Fruit fly (Drosophila melanogaster) whole organism, embryonic: Measurements from ENCODE around the gene Iris.

Experiments
- Awh ChIP-seq: fragments of 200-800 bp; sonication (Bioruptor generic); IDR thresholded peaks from 2 replicates; pipeline ENCODE4, ENCODE4 v1.3.6; 2022; ENCODE audit warnings: missing biosample characterization, missing genetic modification characterization
- CG10147 ChIP-seq: fragments of 200-800 bp; sonication (Bioruptor generic); optimal IDR thresholded peaks from 2 replicates; lab custom pipeline; 2019; ENCODE audit warnings: missing biosample characterization, mild to moderate bottlenecking, missing genetic modification characterization, moderate library complexity
- CG14050 ChIP-seq: fragments of 200-800 bp; sonication (Bioruptor generic); IDR thresholded peaks from 3 replicates; pipeline ENCODE4 v1.3.6; 2022; ENCODE audit warnings: missing biosample characterization, missing genetic modification characterization
- CG1602 ChIP-seq: fragments of 200-800 bp; sonication (Bioruptor generic); optimal IDR thresholded peaks from 3 replicates; lab custom pipeline; 2016; ENCODE audit warnings: missing biosample characterization, missing genetic modification characterization
- CG1647 ChIP-seq: fragments of 200-800 bp; sonication (Bioruptor generic); optimal IDR thresholded peaks from 3 replicates; lab custom pipeline; 2016; ENCODE audit warnings: missing biosample characterization, missing genetic modification characterization
- CG18476 ChIP-seq: fragments of 200-800 bp; sonication (Bioruptor generic); optimal IDR thresholded peaks from 2 replicates; lab custom pipeline; 2016; ENCODE audit warnings: missing biosample characterization, mild to moderate bottlenecking, missing genetic modification characterization
- CG2120 ChIP-seq: fragments of 200-800 bp; sonication (Bioruptor generic); optimal IDR thresholded peaks from 3 replicates; lab custom pipeline; 2016; ENCODE audit warnings: missing biosample characterization, missing genetic modification characterization
- CG30020 ChIP-seq: fragments of 200-800 bp; optimal IDR thresholded peaks from 2 replicates; lab custom pipeline; 2019; ENCODE audit warnings: missing biosample characterization, mild to moderate bottlenecking, missing genetic modification characterization, moderate library complexity
- CG30403 ChIP-seq: fragments of 200-800 bp; sonication (Bioruptor generic); optimal IDR thresholded peaks from 3 replicates; lab custom pipeline; 2016; ENCODE audit warnings: missing biosample characterization, missing genetic modification characterization
- CG31365 ChIP-seq: fragments of 200-800 bp; sonication (Bioruptor generic); optimal IDR thresholded peaks from 2 replicates; lab custom pipeline; 2018; ENCODE audit warnings: missing biosample characterization, mild to moderate bottlenecking, missing genetic modification characterization
- CG31388 ChIP-seq: fragments of 200-800 bp; sonication (Bioruptor generic); optimal IDR thresholded peaks from 2 replicates; lab custom pipeline; 2016; ENCODE audit warnings: missing biosample characterization, missing genetic modification characterization
- CG3281 ChIP-seq: fragments of 200-800 bp; sonication (Bioruptor generic); optimal IDR thresholded peaks from 3 replicates; lab custom pipeline; 2017; ENCODE audit warnings: missing biosample characterization, mild to moderate bottlenecking, missing genetic modification characterization
- CG9609 ChIP-seq: fragments of 200-800 bp; sonication (Bioruptor generic); optimal IDR thresholded peaks from 3 replicates; lab custom pipeline; 2016; ENCODE audit warnings: missing biosample characterization, missing genetic modification characterization
- CHES-1-like ChIP-seq: fragments of 200-800 bp; sonication (Bioruptor generic); optimal IDR thresholded peaks from 2 replicates; lab custom pipeline; 2016; ENCODE audit warnings: missing biosample characterization, missing genetic modification characterization
- CrebB ChIP-seq: fragments of 200-800 bp; sonication (Bioruptor generic); optimal IDR thresholded peaks from 3 replicates; lab custom pipeline; 2018; ENCODE audit warnings: missing biosample characterization, mild to moderate bottlenecking, missing genetic modification characterization
- D19A ChIP-seq: fragments of 200-800 bp; optimal IDR thresholded peaks from 3 replicates; lab custom pipeline; 2019; ENCODE audit warnings: missing biosample characterization, mild to moderate bottlenecking, missing genetic modification characterization, moderate library complexity
- Deaf1 ChIP-seq: fragments of 200-800 bp; optimal IDR thresholded peaks from 3 replicates; lab custom pipeline; 2019; ENCODE audit warnings: missing biosample characterization, mild to moderate bottlenecking, missing genetic modification characterization, moderate library complexity
- ERR ChIP-seq: fragments of 200-800 bp; sonication (Bioruptor generic); optimal IDR thresholded peaks from 2 replicates; lab custom pipeline; 2016; ENCODE audit warnings: missing biosample characterization, missing genetic modification characterization
- Eip74EF ChIP-seq, 2 experiments: fragments of 200-800 bp in 1 of 2; fragments of >200 bp in 1 of 2; sonication (Bioruptor generic) in 1 of 2; optimal IDR thresholded peaks; 2 replicates each; lab custom pipeline; 2017 to 2019; ENCODE audit warnings: missing biosample characterization in 2 of 2, missing genetic modification characterization in 2 of 2, mild to moderate bottlenecking in 1 of 2, moderate library complexity in 1 of 2
- Fer2 ChIP-seq: fragments of 200-800 bp; sonication (Bioruptor generic); optimal IDR thresholded peaks from 2 replicates; lab custom pipeline; 2018; ENCODE audit warnings: missing biosample characterization, mild to moderate bottlenecking, missing genetic modification characterization, moderate library complexity
- HLH4C ChIP-seq: fragments of 200-800 bp; sonication (Bioruptor generic); IDR thresholded peaks from 3 replicates; pipeline ENCODE4 v1.3.6; 2022; ENCODE audit warnings: missing biosample characterization, missing genetic modification characterization; ENCODE audit not compliant: partially characterized antibody
- Mad ChIP-seq: fragments of 200-800 bp; sonication (Bioruptor generic); optimal IDR thresholded peaks from 2 replicates; lab custom pipeline; 2016; ENCODE audit warnings: missing biosample characterization, missing genetic modification characterization
- Mes4 ChIP-seq: fragments of 200-800 bp; sonication (Bioruptor generic); optimal IDR thresholded peaks from 2 replicates; lab custom pipeline; 2016; ENCODE audit warnings: missing biosample characterization, missing genetic modification characterization
- Mrtf ChIP-seq: fragments of 200-800 bp; sonication (Bioruptor generic); IDR thresholded peaks from 3 replicates; pipeline ENCODE4 v1.3.6; 2022; ENCODE audit warnings: missing biosample characterization, missing genetic modification characterization
- Nf-YB ChIP-seq: fragments of 200-800 bp; sonication (Bioruptor generic); optimal IDR thresholded peaks from 3 replicates; lab custom pipeline; 2019; ENCODE audit warnings: missing biosample characterization, mild to moderate bottlenecking, missing genetic modification characterization, moderate library complexity
- abd-A ChIP-seq: fragments of 200-800 bp; sonication (Bioruptor generic); optimal IDR thresholded peaks from 3 replicates; lab custom pipeline; 2019; ENCODE audit warnings: missing biosample characterization, mild to moderate bottlenecking, missing genetic modification characterization, moderate library complexity
- bab2 ChIP-seq: fragments of 200-800 bp; sonication (Bioruptor generic); optimal IDR thresholded peaks from 2 replicates; lab custom pipeline; 2016; ENCODE audit warnings: missing biosample characterization, missing genetic modification characterization
- bsh ChIP-seq, 2 experiments: fragments of 200-800 bp; sonication (Bioruptor generic); optimal IDR thresholded peaks; 2 replicates each; lab custom pipeline; 2017 to 2018; ENCODE audit warnings: mild to moderate bottlenecking in 2 of 2, missing biosample characterization in 2 of 2, missing genetic modification characterization in 2 of 2, moderate library complexity in 1 of 2
- croc ChIP-seq: fragments of 200-800 bp; sonication (Bioruptor generic); conservative IDR thresholded peaks from 3 replicates; pipeline ENCODE4 v1.3.6; 2022; ENCODE audit warnings: missing biosample characterization, missing genetic modification characterization
- crol ChIP-seq: fragments of 200-800 bp; sonication (Bioruptor generic); IDR thresholded peaks from 2 replicates; pipeline ENCODE4 v1.3.6; 2022; ENCODE audit warnings: missing biosample characterization, missing genetic modification characterization
- crp ChIP-seq, 2 experiments: fragments of 200-800 bp; sonication (Bioruptor generic); optimal IDR thresholded peaks; 2 replicates in 1 of 2; 3 replicates in 1 of 2; lab custom pipeline; 2017; ENCODE audit warnings: missing biosample characterization in 2 of 2, missing genetic modification characterization in 2 of 2, mild to moderate bottlenecking in 1 of 2, moderate library complexity in 1 of 2
- dimm ChIP-seq: fragments of 200-800 bp; sonication (Bioruptor generic); IDR thresholded peaks from 2 replicates; pipeline ENCODE4 v1.3.6; 2022; ENCODE audit warnings: missing biosample characterization, missing genetic modification characterization
- gfzf ChIP-seq: fragments of 200-800 bp; sonication (Bioruptor generic); optimal IDR thresholded peaks from 2 replicates; lab custom pipeline; 2016; ENCODE audit warnings: missing biosample characterization, mild to moderate bottlenecking, missing genetic modification characterization, moderate library complexity
- hb ChIP-seq: fragments of 200-800 bp; sonication (Bioruptor generic); IDR thresholded peaks from 3 replicates; pipeline ENCODE4 v1.3.6; 2022; ENCODE audit warnings: missing biosample characterization, missing genetic modification characterization; ENCODE audit not compliant: partially characterized antibody
- insv ChIP-seq, 2 experiments: fragments of 200-800 bp; sonication (Bioruptor generic); optimal IDR thresholded peaks; 3 replicates each; lab custom pipeline; 2016 to 2018; ENCODE audit warnings: missing biosample characterization in 2 of 2, missing genetic modification characterization in 2 of 2
- inv ChIP-seq: fragments of 200-800 bp; sonication (Bioruptor generic); IDR thresholded peaks from 2 replicates; pipeline ENCODE4 v1.3.6; 2022; ENCODE audit warnings: missing biosample characterization, missing genetic modification characterization; ENCODE audit not compliant: partially characterized antibody
- kah ChIP-seq: fragments of 200-800 bp; sonication (Bioruptor generic); optimal IDR thresholded peaks from 2 replicates; lab custom pipeline; 2018; ENCODE audit warnings: missing biosample characterization, mild to moderate bottlenecking, missing genetic modification characterization
- lab ChIP-seq: fragments of 200-800 bp; sonication (Bioruptor generic); optimal IDR thresholded peaks from 3 replicates; lab custom pipeline; 2017; ENCODE audit warnings: missing biosample characterization, missing genetic modification characterization, mild to moderate bottlenecking, moderate library complexity, missing genetic modification reagents
- lbe ChIP-seq: fragments of 200-800 bp; sonication (Bioruptor generic); optimal IDR thresholded peaks from 2 replicates; lab custom pipeline; 2016; ENCODE audit warnings: missing biosample characterization, mild to moderate bottlenecking, missing genetic modification characterization
- nerfin-1 ChIP-seq: fragments of 200-800 bp; sonication (Bioruptor generic); optimal IDR thresholded peaks from 3 replicates; lab custom pipeline; 2019; ENCODE audit warnings: missing biosample characterization, mild to moderate bottlenecking, missing genetic modification characterization, moderate library complexity
- nmo ChIP-seq: fragments of 200-800 bp; sonication (Bioruptor generic); optimal IDR thresholded peaks from 2 replicates; lab custom pipeline; 2018; ENCODE audit warnings: missing biosample characterization, mild to moderate bottlenecking, missing genetic modification characterization, moderate library complexity
- odd ChIP-seq: fragments of 200-800 bp; sonication (Bioruptor generic); optimal IDR thresholded peaks from 2 replicates; lab custom pipeline; 2017; ENCODE audit warnings: missing biosample characterization, mild to moderate bottlenecking, missing genetic modification characterization
- pros ChIP-seq: fragments of 200-800 bp; sonication (Bioruptor generic); optimal IDR thresholded peaks from 3 replicates; lab custom pipeline; 2019; ENCODE audit warnings: missing biosample characterization, mild to moderate bottlenecking, missing genetic modification characterization, moderate library complexity
- psq ChIP-seq: fragments of 200-800 bp; sonication (Bioruptor generic); optimal IDR thresholded peaks from 2 replicates; lab custom pipeline; 2017; ENCODE audit warnings: missing biosample characterization, missing genetic modification characterization
- tll ChIP-seq, 2 experiments: fragments of 200-800 bp in 1 of 2; fragments of >200 bp in 1 of 2; sonication (Bioruptor generic) in 1 of 2; optimal IDR thresholded peaks; 2 replicates each; lab custom pipeline; 2017 to 2019; ENCODE audit warnings: missing biosample characterization in 2 of 2, missing genetic modification characterization in 2 of 2, mild to moderate bottlenecking in 1 of 2, moderate library complexity in 1 of 2
- trh ChIP-seq: fragments of 200-800 bp; sonication (Bioruptor generic); optimal IDR thresholded peaks from 2 replicates; lab custom pipeline; 2016; ENCODE audit warnings: missing biosample characterization, missing genetic modification characterization
- zf30C ChIP-seq: fragments of 200-800 bp; sonication (Bioruptor generic); optimal IDR thresholded peaks from 3 replicates; lab custom pipeline; 2018; ENCODE audit warnings: missing biosample characterization, mild to moderate bottlenecking, missing genetic modification characterization

Gene Iris

DNA sequence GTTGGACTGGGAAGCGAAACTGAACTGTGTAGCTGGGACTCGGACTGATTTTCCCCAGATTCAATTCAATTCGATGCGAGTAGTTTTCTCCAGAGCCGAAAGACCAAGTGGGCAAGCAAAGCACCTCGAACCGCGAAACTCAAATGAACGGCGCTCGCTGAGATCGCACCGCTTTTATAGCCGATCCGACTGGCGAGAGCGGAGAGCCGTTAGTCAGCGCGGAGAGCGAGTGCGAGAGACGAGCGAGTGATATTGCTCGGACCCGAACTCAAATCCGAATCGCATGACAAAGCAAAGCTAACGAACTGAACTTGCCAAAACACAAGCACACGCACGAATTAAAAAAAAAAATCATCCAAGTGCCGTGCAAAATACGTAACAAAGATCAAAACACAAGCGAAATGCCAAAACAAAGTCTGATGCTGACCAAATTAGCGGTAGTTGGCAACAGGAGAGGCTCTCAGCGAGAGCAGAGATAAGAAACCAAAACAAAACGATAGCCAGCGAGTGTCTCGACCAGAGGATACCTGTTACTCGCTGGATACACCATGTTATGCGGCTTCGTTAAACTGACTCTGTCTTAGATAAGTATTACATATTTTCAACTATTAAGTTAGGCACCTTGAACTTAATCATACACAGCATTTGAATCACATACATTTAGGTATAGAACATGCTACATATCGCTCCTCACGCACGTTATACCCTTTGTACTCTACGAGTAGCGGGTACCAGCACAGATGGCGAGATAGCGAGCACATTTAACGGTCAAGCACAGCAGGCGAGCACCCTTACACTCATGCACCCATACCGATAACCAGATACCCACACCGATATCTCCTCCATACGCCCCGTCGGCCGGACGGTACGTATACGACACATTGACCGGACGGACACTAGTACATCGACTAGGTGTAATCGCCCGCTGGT lies 14.8 kb downstream of the Iris start (continued):
- TF ChIP-seq crp (GFP tag; optimal IDR thresholded peaks at IDR 0.05; lab: Kevin White, UChicago) (peak in 1 of 2 experiments; percentile 14), CG1602 (GFP tag; lab: Kevin White, UChicago) (peak; percentile 63), CG1647 (peak; percentile 59), Fer2 (tag; lab: Kevin White, UChicago) (no peak), Mes4 (GFP tag; lab: Kevin White, UChicago) (peak; percentile 32), CG9609 (GFP tag; lab: Kevin White, UChicago) (peak; percentile 81), crol (GFP tag; lab: Robert Waterston, UW) (no peak), Mad (GFP tag; lab: Kevin White, UChicago) (peak; percentile 49), Awh (GFP tag; lab: Robert Waterston, UW) (peak; percentile 36; the same call in 1 of the 2 replicates), CG31388 (GFP tag; lab: Kevin White, UChicago) (no peak), CG30020 (tag; lab: Kevin White, UChicago) (no peak), hb (no peak), croc (GFP tag; lab: Robert Waterston, UW) (peak; percentile 37; the same call in 1 of the 3 replicates), D19A (tag; lab: Kevin White, UChicago) (peak; percentile 51), CG30403 (peak; percentile 69), CG18476 (peak; percentile 66), nerfin-1 (tag; lab: Kevin White, UChicago) (no peak), tll (GFP tag; optimal IDR thresholded peaks at IDR 0.05; lab: Kevin White, UChicago) (no peak), ERR (GFP tag; lab: Kevin White, UChicago) (peak; percentile 1), bsh (GFP tag; optimal IDR thresholded peaks at IDR 0.05; lab: Kevin White, UChicago) (peak in 1 of 2 experiments; percentile 60), Eip74EF (GFP tag; optimal IDR thresholded peaks at IDR 0.05; lab: Kevin White, UChicago) (no peak), inv (GFP tag; lab: Robert Waterston, UW) (no peak), kah (peak; percentile 3), psq (GFP tag; lab: Kevin White, UChicago) (peak; percentile 7), lab (GFP tag; lab: Kevin White, UChicago) (peak; percentile 84), abd-A (tag; lab: Kevin White, UChicago) (no peak), CG31365 (no peak), odd (GFP tag; lab: Kevin White, UChicago) (peak; percentile 26), zf30C (GFP tag; lab: Kevin White, UChicago) (no peak), CG14050 (GFP tag; lab: Robert Waterston, UW) (peak; percentile 66), CHES-1-like (GFP tag; lab: Kevin White, UChicago) (peak; percentile 82), CG3281 (GFP tag; lab: Kevin White, UChicago) (peak; percentile 69), bab2 (GFP tag; lab: Kevin White, UChicago) (peak; percentile 51), Nf-YB (peak; percentile 33), CrebB (tag; lab: Kevin White, UChicago) (peak; percentile 16), Mrtf (GFP tag; lab: Robert Waterston, UW) (peak; percentile 54; the same call in 2 of the 3 replicates), nmo (GFP tag; lab: Kevin White, UChicago) (peak; percentile 75), CG10147 (GFP tag; lab: Kevin White, UChicago) (peak; percentile 63), dimm (GFP tag; lab: Robert Waterston, UW) (no peak), HLH4C (GFP tag; lab: Robert Waterston, UW) (peak; percentile 37; the same call in 2 of the 3 replicates), insv (GFP tag; optimal IDR thresholded peaks at IDR 0.05; lab: Kevin White, UChicago) (peak in 1 of 2 experiments; percentile 21), trh (peak; percentile 12), Deaf1 (peak; percentile 97), lbe (GFP tag; lab: Kevin White, UChicago) (peak; percentile 52), gfzf (GFP tag; lab: Kevin White, UChicago) (no peak), CG2120 (GFP tag; lab: Kevin White, UChicago) (peak; percentile 94), pros (GFP tag; lab: Kevin White, UChicago) (no peak)
